Fruit fly (Drosophila melanogaster) whole organism, pupa: ENCODE results near the gene Nepl9.

Experiments used
- CG12605 ChIP-seq: fragments of 200-800 bp; sonication (Bioruptor generic); IDR thresholded peaks from 2 replicates; pipeline ENCODE4 v1.3.6; 2022; ENCODE audit warnings: missing biosample characterization, missing genetic modification characterization
- CG13204 ChIP-seq: fragments of 200-800 bp; sonication (Bioruptor generic); optimal IDR thresholded peaks from 2 replicates; lab custom pipeline; 2018; ENCODE audit warnings: missing biosample characterization, mild to moderate bottlenecking, missing genetic modification characterization, moderate library complexity
- CG14655 ChIP-seq: fragments of 200-800 bp; sonication (Bioruptor generic); optimal IDR thresholded peaks from 3 replicates; lab custom pipeline; 2017; ENCODE audit warnings: mild to moderate bottlenecking, missing biosample characterization, missing genetic modification reagents, missing genetic modification characterization
- CG17806 ChIP-seq: fragments of 200-800 bp; sonication (Bioruptor generic); optimal IDR thresholded peaks from 2 replicates; lab custom pipeline; 2018; ENCODE audit warnings: missing biosample characterization, mild to moderate bottlenecking, missing genetic modification characterization, moderate library complexity
- CG34367 ChIP-seq: fragments of 200-800 bp; sonication (Bioruptor generic); optimal IDR thresholded peaks from 2 replicates; lab custom pipeline; 2018; ENCODE audit warnings: missing biosample characterization, mild to moderate bottlenecking, missing genetic modification characterization
- CG8301 ChIP-seq: fragments of 200-800 bp; sonication (Bioruptor generic); optimal IDR thresholded peaks from 2 replicates; lab custom pipeline; 2018; ENCODE audit warnings: missing biosample characterization, mild to moderate bottlenecking, missing genetic modification characterization
- EcR ChIP-seq: fragments of 200-800 bp; sonication (Bioruptor generic); optimal IDR thresholded peaks from 3 replicates; lab custom pipeline; 2019; ENCODE audit warnings: missing biosample characterization, missing genetic modification characterization, mild to moderate bottlenecking, moderate library complexity, missing genetic modification reagents
- rn ChIP-seq: fragments of 200-800 bp; sonication (Bioruptor generic); IDR thresholded peaks from 2 replicates; pipeline ENCODE4 v1.3.6; 2022; ENCODE audit warnings: missing biosample characterization, missing genetic modification characterization

dm6 chr2L:16817421-16818101 lies 19.5 kb downstream of the Nepl9 start:
- no peak for TF ChIP-seq EcR (GFP tag; lab: Kevin White, UChicago)
- TF ChIP-seq CG14655 (GFP tag; lab: Kevin White, UChicago): no peak
- no peak for TF ChIP-seq CG8301 (tag; lab: Kevin White, UChicago)
- TF ChIP-seq CG13204 (GFP tag; lab: Kevin White, UChicago): no peak
- no peak for TF ChIP-seq CG12605 (GFP tag; lab: Robert Waterston, UW)
- TF ChIP-seq rn (GFP tag; lab: Robert Waterston, UW): no peak
- TF ChIP-seq CG17806 (tag; lab: Kevin White, UChicago): no peak
- TF ChIP-seq CG34367: no peak
